Fruit fly (Drosophila melanogaster): ENCODE data around the gene Pgant35A.

Gene Pgant35A

dm6 chr2L:14355033-14355851 lies 3.8 kb upstream of the Pgant35A start, which contains the start of gene Rab14 (continued):
- TF ChIP-seq Ets96B (tag; optimal IDR thresholded peaks at IDR 0.05) (peak; percentile 57), vri (GFP tag; optimal IDR thresholded peaks at IDR 0.05) (no peak), Eip75B (GFP tag; optimal IDR thresholded peaks at IDR 0.05) (peak; percentile 75), OdsH (GFP tag; optimal IDR thresholded peaks at IDR 0.05) (peak; percentile 84), topi (GFP tag; optimal IDR thresholded peaks at IDR 0.05) (peak; percentile 77), CG6276 (GFP tag; optimal IDR thresholded peaks at IDR 0.05) (peak; percentile 78), CG8632 (GFP tag; optimal IDR thresholded peaks at IDR 0.05) (peak; percentile 82), pdm3 (GFP tag; optimal IDR thresholded peaks at IDR 0.05) (peak; percentile 88), fkh (GFP tag; optimal IDR thresholded peaks at IDR 0.05) (peak; percentile 2), CG11294 (GFP tag; IDR thresholded peaks at IDR 0.05) (peak; percentile 68), CG4318 (GFP tag; optimal IDR thresholded peaks at IDR 0.05) (peak; percentile 81), Sox102F (GFP tag; optimal IDR thresholded peaks at IDR 0.05) (no peak), fd59A (GFP tag; optimal IDR thresholded peaks at IDR 0.05) (peak; percentile 48), CG34406 (GFP tag; optimal IDR thresholded peaks at IDR 0.05) (peak; percentile 83), spab (GFP tag; optimal IDR thresholded peaks at IDR 0.05) (peak; percentile 59), Sox15 (GFP tag; optimal IDR thresholded peaks at IDR 0.05) (peak; percentile 68), Hr38 (GFP tag; optimal IDR thresholded peaks at IDR 0.05) (peak; percentile 45), Hr39 (GFP tag; optimal IDR thresholded peaks at IDR 0.05) (peak; percentile 82), CG8119 (GFP tag; IDR thresholded peaks at IDR 0.05) (peak; percentile 84)

- TF ChIP-seq Ets96B (tag; optimal IDR thresholded peaks at IDR 0.05) (no peak), Eip78C (GFP tag) (peak; percentile 56), CG4318 (GFP tag; optimal IDR thresholded peaks at IDR 0.05) (peak; percentile 27), Hr4 (GFP tag; optimal IDR thresholded peaks at IDR 0.05) (peak; percentile 33), acj6 (GFP tag; optimal IDR thresholded peaks at IDR 0.05) (peak; percentile 16), salr (GFP tag; optimal IDR thresholded peaks at IDR 0.05) (peak in 1 of 2 experiments; percentile 1), CG3032 (tag; optimal IDR thresholded peaks at IDR 0.05) (peak; percentile 26), OdsH (GFP tag; optimal IDR thresholded peaks at IDR 0.05) (no peak)
These were observed 3.2 kb upstream of the Pgant35A start for dm6 chr2L:14355852-14356174.

dm6 chr2L:14356279-14356678 lies 2.8 kb upstream of the Pgant35A start:
- TF ChIP-seq svp (GFP tag) (peak; percentile 70), CG11294 (GFP tag; IDR thresholded peaks at IDR 0.05) (no peak), Eip78C (GFP tag) (no peak), vri (GFP tag; optimal IDR thresholded peaks at IDR 0.05) (peak; percentile 5), CG6854 (GFP tag; optimal IDR thresholded peaks at IDR 0.05) (no peak)

- TF ChIP-seq fkh (GFP tag; optimal IDR thresholded peaks at IDR 0.05) (peak; percentile 66), Lpt (GFP tag; optimal IDR thresholded peaks at IDR 0.05) (no peak), Eip75B (GFP tag; optimal IDR thresholded peaks at IDR 0.05) (peak; percentile 15)
These were observed 2.2 kb upstream of the Pgant35A start for dm6 chr2L:14356793-14357372.

- TF ChIP-seq achi (GFP tag; optimal IDR thresholded peaks at IDR 0.05), result no peak
- no peak for TF ChIP-seq CG8632 (GFP tag; optimal IDR thresholded peaks at IDR 0.05)
- TF ChIP-seq CG8119 (GFP tag; IDR thresholded peaks at IDR 0.05), result no peak
- no peak for TF ChIP-seq Sox14 (GFP tag; optimal IDR thresholded peaks at IDR 0.05)
- TF ChIP-seq CG15336 (GFP tag; IDR thresholded peaks at IDR 0.05), result no peak
- no peak for TF ChIP-seq fd59A (GFP tag; optimal IDR thresholded peaks at IDR 0.05)
- no peak for TF ChIP-seq dac (GFP tag; optimal IDR thresholded peaks at IDR 0.05)
- no peak for TF ChIP-seq CG11762 (GFP tag; optimal IDR thresholded peaks at IDR 0.05; ENCODE audit: insufficient read depth)
- TF ChIP-seq vri (GFP tag; optimal IDR thresholded peaks at IDR 0.05), result no peak
- TF ChIP-seq fd85E (GFP tag; optimal IDR thresholded peaks at IDR 0.05), result no peak
These were observed 2.2 kb downstream of the Pgant35A start for dm6 chr2L:14361281-14361680.
